Worm (Caenorhabditis elegans) whole organism, L2 larva: ENCODE results near the gene dos-1.

Source experiments
- C34F6.9 ChIP-seq: fragments of 150-350 bp; optimal IDR thresholded peaks from 2 replicates; lab custom pipeline; 2014; ENCODE audit warnings: missing biosample characterization, missing genetic modification characterization
- F13H6.1 ChIP-seq: sonication (generic microtip); optimal IDR thresholded peaks from 2 replicates; lab custom pipeline; 2016; ENCODE audit warnings: missing genetic modification characterization, missing compliant biosample characterization
- R02D3.7 ChIP-seq: fragments of 150-350 bp; optimal IDR thresholded peaks from 2 replicates; lab custom pipeline; 2014; ENCODE audit warnings: missing biosample characterization, missing genetic modification characterization
- ZK546.5 ChIP-seq: sonication (generic microtip); optimal IDR thresholded peaks from 2 replicates; lab custom pipeline; 2017; ENCODE audit warnings: missing biosample characterization, missing genetic modification characterization
- blmp-1 ChIP-seq: sonication (generic microtip); optimal IDR thresholded peaks from 2 replicates; lab custom pipeline; 2017; ENCODE audit warnings: missing genetic modification characterization, mild to moderate bottlenecking, missing compliant biosample characterization, antibody characterized with exemption, moderate library complexity; ENCODE audit not compliant: insufficient read depth
- ceh-16 ChIP-seq: fragments of 150-350 bp; optimal IDR thresholded peaks from 2 replicates; lab custom pipeline; 2014; ENCODE audit warnings: missing biosample characterization, missing genetic modification characterization
- egl-27 ChIP-seq: sonication (generic microtip); optimal IDR thresholded peaks from 3 replicates; lab custom pipeline; 2017; ENCODE audit warnings: missing biosample characterization, missing genetic modification reagents, missing genetic modification characterization
- elt-1 ChIP-seq: fragments of 150-350 bp; optimal IDR thresholded peaks from 2 replicates; lab custom pipeline; 2014; ENCODE audit warnings: missing biosample characterization, missing genetic modification characterization
- elt-3 ChIP-seq: sonication (generic microtip); optimal IDR thresholded peaks from 2 replicates; lab custom pipeline; 2017; ENCODE audit warnings: missing biosample characterization, missing genetic modification characterization
- fos-1 ChIP-seq: fragments of 150-350 bp; optimal IDR thresholded peaks from 2 replicates; lab custom pipeline; 2014; ENCODE audit warnings: missing biosample characterization, missing genetic modification characterization
- gmeb-1 ChIP-seq: fragments of 150-350 bp; optimal IDR thresholded peaks from 2 replicates; lab custom pipeline; 2014; ENCODE audit warnings: missing biosample characterization, missing genetic modification characterization
- lin-11 ChIP-seq: fragments of 150-350 bp; sonication (generic microtip); optimal IDR thresholded peaks from 2 replicates; lab custom pipeline; 2014; ENCODE audit warnings: missing biosample characterization, missing genetic modification characterization, inconsistent platforms, mixed read lengths
- lsy-2 ChIP-seq, 2 experiments: fragments of 150-350 bp in 1 of 2; sonication (generic microtip) in 1 of 2; optimal IDR thresholded peaks; 2 replicates each; lab custom pipeline; 2014 to 2017; ENCODE audit warnings: missing biosample characterization in 2 of 2, missing genetic modification characterization in 2 of 2
- mab-5 ChIP-seq: fragments of 150-350 bp; optimal IDR thresholded peaks from 2 replicates; lab custom pipeline; 2014; ENCODE audit warnings: missing biosample characterization, missing genetic modification characterization
- nhr-10 ChIP-seq: sonication (generic microtip); optimal IDR thresholded peaks from 2 replicates; lab custom pipeline; 2017; ENCODE audit warnings: missing biosample characterization, missing genetic modification characterization
- nhr-21 ChIP-seq: fragments of 150-350 bp; optimal IDR thresholded peaks from 2 replicates; lab custom pipeline; 2014; ENCODE audit warnings: missing biosample characterization, missing genetic modification characterization
- nhr-23 ChIP-seq: fragments of 150-350 bp; optimal IDR thresholded peaks from 2 replicates; lab custom pipeline; 2014; ENCODE audit warnings: missing biosample characterization, missing genetic modification reagents, missing genetic modification characterization
- nhr-25 ChIP-seq: fragments of 150-350 bp; sonication (generic microtip); optimal IDR thresholded peaks from 3 replicates; lab custom pipeline; 2014; ENCODE audit warnings: missing biosample characterization, missing genetic modification characterization
- nhr-6 ChIP-seq: fragments of 150-350 bp; optimal IDR thresholded peaks from 2 replicates; lab custom pipeline; 2014; ENCODE audit warnings: missing biosample characterization, missing genetic modification characterization
- nhr-77 ChIP-seq: fragments of 150-350 bp; optimal IDR thresholded peaks from 2 replicates; lab custom pipeline; 2014; ENCODE audit warnings: missing biosample characterization, missing genetic modification characterization
- peb-1 ChIP-seq: fragments of 150-350 bp; optimal IDR thresholded peaks from 2 replicates; lab custom pipeline; 2014; ENCODE audit warnings: missing biosample characterization, missing genetic modification characterization
- skn-1 ChIP-seq: sonication (generic microtip); optimal IDR thresholded peaks from 2 replicates; lab custom pipeline; 2017; ENCODE audit warnings: missing biosample characterization, missing genetic modification characterization
- sma-3 ChIP-seq: sonication (generic microtip); optimal IDR thresholded peaks from 2 replicates; lab custom pipeline; 2016; ENCODE audit warnings: missing genetic modification reagents, missing genetic modification characterization, missing compliant biosample characterization
- sma-9 ChIP-seq, 2 experiments: fragments of 150-350 bp in 1 of 2; sonication (generic microtip) in 1 of 2; optimal IDR thresholded peaks; 2 replicates each; lab custom pipeline; 2014 to 2016; ENCODE audit warnings: missing genetic modification characterization in 2 of 2, mild to moderate bottlenecking in 1 of 2, missing biosample characterization in 1 of 2, missing compliant biosample characterization in 1 of 2, missing genetic modification reagents in 1 of 2, moderate library complexity in 1 of 2
- unc-55 ChIP-seq: fragments of 150-350 bp; sonication (generic microtip); optimal IDR thresholded peaks from 3 replicates; lab custom pipeline; 2014; ENCODE audit warnings: missing biosample characterization, missing genetic modification reagents, missing genetic modification characterization
- unc-62 ChIP-seq: fragments of 150-350 bp; optimal IDR thresholded peaks from 2 replicates; lab custom pipeline; 2014; ENCODE audit warnings: missing biosample characterization, missing genetic modification reagents, missing genetic modification characterization
- zag-1 ChIP-seq: fragments of 150-350 bp; optimal IDR thresholded peaks from 2 replicates; lab custom pipeline; 2014; ENCODE audit warnings: missing biosample characterization, missing genetic modification characterization
- ztf-1 ChIP-seq: fragments of 200-800 bp; sonication (Bioruptor generic); conservative IDR thresholded peaks from 2 replicates; pipeline ENCODE4 v1.3.6; 2022; ENCODE audit warnings: missing genetic modification characterization, missing compliant biosample characterization

dos-1 gene

DNA sequence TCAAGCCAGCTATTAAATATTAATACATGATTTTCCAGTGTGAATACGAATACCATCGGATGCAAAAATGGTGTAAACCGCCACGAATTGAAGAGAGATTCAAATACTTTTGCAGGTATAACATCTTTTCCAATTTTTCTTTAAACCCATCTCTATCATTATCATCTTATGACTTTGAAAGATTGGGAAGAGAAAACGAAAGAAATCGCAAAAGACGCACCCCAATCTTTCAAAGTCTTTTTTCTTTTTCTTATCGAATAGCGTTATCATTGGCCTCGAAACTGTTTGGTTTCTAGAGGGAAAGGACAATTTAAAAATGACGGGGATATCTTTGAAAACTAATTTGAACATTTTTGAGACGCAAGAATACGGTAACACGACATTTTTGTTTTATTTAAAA, 1.9 kb downstream of the dos-1 start:
- no peak for TF ChIP-seq gmeb-1 (tag; lab: Kevin White, UChicago)
- no peak for TF ChIP-seq nhr-25 (tag; lab: Kevin White, UChicago)
- TF ChIP-seq fos-1 (tag; lab: Kevin White, UChicago), result no peak
- no peak for TF ChIP-seq nhr-6

ce11 chrIII:9109172-9109571, 5.4 kb downstream of the dos-1 start, which contains the start of gene cya-1:
Gene cya-1, minus strand, starts transcription at chrIII:9109272.
- no peak for TF ChIP-seq nhr-23
- TF ChIP-seq, all 48 proteins: peak for 0

DNA sequence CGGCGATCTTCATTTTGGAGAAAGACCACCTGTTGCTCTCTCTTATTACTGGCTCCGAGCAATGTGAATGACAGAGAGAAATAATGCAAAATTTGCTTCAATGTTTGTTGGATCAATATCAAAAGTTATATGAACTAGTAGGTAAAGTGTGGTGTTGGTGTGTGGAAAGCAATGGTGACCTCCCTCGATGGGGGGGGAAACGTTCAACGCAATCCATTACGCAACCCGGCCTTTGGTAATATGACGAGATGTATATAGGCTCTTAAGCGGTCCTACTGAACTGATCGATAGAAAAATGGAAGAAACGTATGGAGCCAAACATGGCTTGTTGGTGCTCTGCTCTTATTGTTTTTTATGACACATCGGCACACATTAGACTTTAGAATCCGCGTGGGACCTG, 6.0 kb downstream of the dos-1 start:
- no peak for TF ChIP-seq skn-1 (tag; lab: Kevin White, UChicago)

DNA sequence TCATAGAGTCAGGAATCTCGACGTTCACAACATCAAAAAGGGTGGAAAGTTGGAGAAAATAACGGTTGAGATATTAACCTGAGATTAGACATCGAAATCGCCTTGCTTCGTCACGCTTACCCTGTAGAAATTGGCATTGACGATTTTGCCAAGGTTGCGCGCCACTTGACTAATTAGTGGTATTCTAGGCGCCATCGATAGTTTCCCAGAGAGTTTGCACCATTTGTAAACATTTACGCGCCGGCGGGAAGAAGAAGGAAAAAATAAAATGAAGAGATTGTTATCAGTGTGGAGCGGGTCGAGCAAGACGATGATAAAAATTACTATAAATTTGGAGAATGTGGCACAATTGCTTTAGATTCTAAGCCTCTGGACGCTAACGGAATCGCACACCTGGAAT, 6.5 kb downstream of the dos-1 start:
- TF ChIP-seq nhr-25 (tag; lab: Kevin White, UChicago), result no peak
- peak; percentile 81 for TF ChIP-seq ceh-16 (tag; lab: Kevin White, UChicago)

DNA sequence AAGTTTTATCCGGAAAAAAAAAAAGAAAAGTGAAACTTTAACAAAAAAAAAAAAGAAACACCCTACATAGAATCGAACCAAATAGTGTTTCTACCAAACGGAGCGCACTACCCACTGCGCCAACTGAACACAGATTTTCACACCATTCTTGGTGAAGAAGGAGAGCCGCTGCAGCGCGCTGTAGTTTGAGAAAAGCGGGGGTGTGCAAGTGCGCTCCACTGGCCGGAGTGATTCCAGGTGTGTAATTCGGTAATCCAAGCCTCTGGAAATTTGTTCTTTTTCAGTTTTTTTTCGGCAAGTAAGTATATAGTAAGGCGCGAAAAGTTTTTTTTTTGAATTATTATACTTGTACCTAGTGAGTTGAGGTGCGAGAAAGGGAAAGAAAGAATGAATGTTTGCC, 7.2 kb downstream of the dos-1 start:
- peak; percentile 19 for TF ChIP-seq unc-55

DNA sequence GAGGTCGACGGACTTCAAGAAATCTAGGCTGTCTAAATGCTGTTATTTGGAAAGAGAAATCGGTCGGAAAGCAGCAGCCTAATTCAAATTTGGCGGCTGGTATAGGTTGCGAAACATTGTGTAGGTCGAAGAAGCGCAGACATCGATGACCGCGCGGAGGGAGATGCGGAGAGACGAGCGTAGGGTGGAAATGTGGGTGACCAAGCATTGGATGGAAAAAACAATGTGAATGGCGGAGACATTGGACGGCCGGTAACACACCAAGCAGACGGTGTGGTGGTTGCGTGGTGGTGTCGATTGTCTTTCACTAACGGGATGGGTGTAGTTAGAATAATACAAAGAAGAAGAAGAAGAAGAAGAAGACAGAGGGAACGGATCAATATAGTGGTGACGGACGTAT, 8.7 kb downstream of the dos-1 start:
- TF ChIP-seq blmp-1 (tag; lab: Kevin White, UChicago) (no peak), lsy-2 (tag; optimal IDR thresholded peaks at IDR 0.05; lab: Kevin White, UChicago) (no peak), nhr-21 (no peak), unc-62 (GFP tag; lab: Kevin White, UChicago) (no peak)

ce11 chrIII:9114076-9114475, 10.3 kb downstream of the dos-1 start:
- no peak for TF ChIP-seq elt-3 (tag; lab: Kevin White, UChicago)
- TF ChIP-seq mab-5, result no peak
- no peak for TF ChIP-seq F13H6.1 (tag; lab: Kevin White, UChicago)
- no peak for TF ChIP-seq ZK546.5 (tag; lab: Kevin White, UChicago)
- no peak for TF ChIP-seq nhr-10 (tag; lab: Kevin White, UChicago)
- no peak for TF ChIP-seq sma-9 (GFP tag; optimal IDR thresholded peaks at IDR 0.05; lab: Kevin White, UChicago)
- no peak for TF ChIP-seq sma-9 (tag; optimal IDR thresholded peaks at IDR 0.05; lab: Kevin White, UChicago)
- TF ChIP-seq fos-1 (tag; lab: Kevin White, UChicago), result no peak
- TF ChIP-seq elt-1 (tag; lab: Kevin White, UChicago), result no peak
- TF ChIP-seq lin-11 (tag; lab: Kevin White, UChicago), result no peak
- TF ChIP-seq nhr-25 (tag; lab: Kevin White, UChicago), result no peak
- TF ChIP-seq peb-1 (tag; lab: Kevin White, UChicago), result no peak
- no peak for TF ChIP-seq C34F6.9 (tag; lab: Kevin White, UChicago)
- no peak for TF ChIP-seq nhr-23
- no peak for TF ChIP-seq egl-27 (tag; lab: Kevin White, UChicago)
- no peak for TF ChIP-seq ztf-1 (GFP tag; lab: Robert Waterston, UW)
- no peak for TF ChIP-seq sma-3
- TF ChIP-seq R02D3.7 (tag; lab: Kevin White, UChicago), result no peak

- TF ChIP-seq nhr-10 (tag; lab: Kevin White, UChicago) (no peak), zag-1 (tag; lab: Kevin White, UChicago) (no peak), R02D3.7 (tag; lab: Kevin White, UChicago) (no peak), nhr-77 (tag; lab: Kevin White, UChicago) (no peak), C34F6.9 (tag; lab: Kevin White, UChicago) (no peak)
- TF ChIP-seq, all 48 proteins: peak for 0
These were observed 10.9 kb downstream of the dos-1 start, which contains the start of gene ZK512.1 for ce11 chrIII:9114649-9115048. Gene ZK512.1, plus strand, starts transcription at chrIII:9114949.
